Worm (Caenorhabditis elegans): ENCODE measurements around the gene camt-1.
A peak's percentile ranks its signal among the peaks of the same experiment; 100 is the strongest.

- TF ChIP-seq zim-3 (tag; optimal IDR thresholded peaks at IDR 0.05) (no peak), snpc-1.1 (tag; optimal IDR thresholded peaks at IDR 0.05; ENCODE audit: insufficient read depth) (no peak), him-1 (tag; optimal IDR thresholded peaks at IDR 0.05) (no peak), D2030.7 (GFP tag; IDR thresholded peaks at IDR 0.05) (peak; percentile 43; the same call in 1 of the 2 replicates), xnd-1 (tag; optimal IDR thresholded peaks at IDR 0.05) (peak; percentile 93), snpc-1.3 (tag; optimal IDR thresholded peaks at IDR 0.05; ENCODE audit: insufficient read depth) (no peak), die-1 (tag; optimal IDR thresholded peaks at IDR 0.05) (no peak), dpl-1 (GFP tag; optimal IDR thresholded peaks at IDR 0.05) (no peak), dox-1 (GFP tag; IDR thresholded peaks at IDR 0.05) (peak; percentile 39; the same call in 1 of the 2 replicates), lin-40 (tag; optimal IDR thresholded peaks at IDR 0.05) (no peak), tbp1 (GFP tag; optimal IDR thresholded peaks at IDR 0.05) (no peak)
These were observed 44.6 kb downstream of the camt-1 start for ce11 chrII:4460297-4460696.
